Fruit fly (Drosophila melanogaster): Measurements from ENCODE around the gene eIF3d1.

dm6 chr3R:23675646-23676045 lies 4.2 kb upstream of the eIF3d1 start:
- no peak for TF ChIP-seq EcR (GFP tag; optimal IDR thresholded peaks at IDR 0.05)
- TF ChIP-seq CG17806 (tag; optimal IDR thresholded peaks at IDR 0.05) = no peak

Measured in whole organism, pupa.